Fruit fly (Drosophila melanogaster) whole organism, prepupa: ENCODE data around the gene CG32647.

Experiments used
- CG10631 ChIP-seq: fragments of 200-800 bp; sonication (Bioruptor generic); optimal IDR thresholded peaks from 2 replicates; lab custom pipeline; 2016; ENCODE audit warnings: missing biosample characterization, missing genetic modification characterization
- CG10669 ChIP-seq: fragments of 200-800 bp; sonication (Bioruptor generic); optimal IDR thresholded peaks from 3 replicates; lab custom pipeline; 2018; ENCODE audit warnings: missing biosample characterization, mild to moderate bottlenecking, missing genetic modification characterization, moderate library complexity
- CG11294 ChIP-seq: fragments of 200-800 bp; sonication (Bioruptor generic); IDR thresholded peaks from 2 replicates; pipeline ENCODE4 v1.3.6; 2022; ENCODE audit warnings: missing biosample characterization, missing genetic modification characterization
- CG11902 ChIP-seq: fragments of 200-800 bp; sonication (Bioruptor generic); optimal IDR thresholded peaks from 3 replicates; lab custom pipeline; 2016; ENCODE audit warnings: missing biosample characterization, missing genetic modification characterization
- CG1621 ChIP-seq: fragments of 200-800 bp; sonication (Bioruptor generic); optimal IDR thresholded peaks from 3 replicates; lab custom pipeline; 2018; ENCODE audit warnings: missing biosample characterization, mild to moderate bottlenecking, missing genetic modification characterization
- CG16779 ChIP-seq: fragments of 200-800 bp; sonication (Bioruptor generic); optimal IDR thresholded peaks from 3 replicates; lab custom pipeline; 2017; ENCODE audit warnings: missing biosample characterization, mild to moderate bottlenecking, missing genetic modification characterization
- CG31627 ChIP-seq: fragments of 200-800 bp; sonication (Bioruptor generic); optimal IDR thresholded peaks from 3 replicates; lab custom pipeline; 2016; ENCODE audit warnings: missing biosample characterization, missing genetic modification characterization
- CG32006 ChIP-seq: fragments of 200-800 bp; sonication (Bioruptor generic); optimal IDR thresholded peaks from 3 replicates; lab custom pipeline; 2017; ENCODE audit warnings: missing biosample characterization, mild to moderate bottlenecking, missing genetic modification characterization
- CG3919 ChIP-seq: fragments of 200-800 bp; sonication (Bioruptor generic); optimal IDR thresholded peaks from 3 replicates; lab custom pipeline; 2016; ENCODE audit warnings: missing biosample characterization, missing genetic modification characterization
- CG6163 ChIP-seq: fragments of 200-800 bp; sonication (Bioruptor generic); IDR thresholded peaks from 3 replicates; pipeline ENCODE4 v1.3.6; 2022; ENCODE audit warnings: missing biosample characterization, missing genetic modification characterization
- CG6276 ChIP-seq: fragments of 200-800 bp; sonication (Bioruptor generic); optimal IDR thresholded peaks from 2 replicates; lab custom pipeline; 2017; ENCODE audit warnings: missing biosample characterization, mild to moderate bottlenecking, missing genetic modification characterization
- CG6792 ChIP-seq: fragments of 200-800 bp; sonication (Bioruptor generic); optimal IDR thresholded peaks from 3 replicates; lab custom pipeline; 2016; ENCODE audit warnings: missing biosample characterization, missing genetic modification characterization
- CG6808 ChIP-seq: fragments of 200-800 bp; sonication (Bioruptor generic); optimal IDR thresholded peaks from 3 replicates; lab custom pipeline; 2017; ENCODE audit warnings: missing biosample characterization, missing genetic modification characterization, mild to moderate bottlenecking, moderate library complexity, missing genetic modification reagents
- CG8319 ChIP-seq: fragments of 200-800 bp; sonication (Bioruptor generic); optimal IDR thresholded peaks from 3 replicates; lab custom pipeline; 2016; ENCODE audit warnings: missing biosample characterization, missing genetic modification characterization
- CG9139 ChIP-seq: fragments of 200-800 bp; sonication (Bioruptor generic); optimal IDR thresholded peaks from 3 replicates; lab custom pipeline; 2017; ENCODE audit warnings: missing biosample characterization, mild to moderate bottlenecking, missing genetic modification characterization
- Eip78C ChIP-seq: fragments of 200-800 bp; sonication (Bioruptor generic); peaks from one replicate; lab custom pipeline; 2016; ENCODE audit warnings: missing biosample characterization, missing genetic modification characterization
- Eip93F ChIP-seq: fragments of 200-800 bp; sonication (Bioruptor generic); optimal IDR thresholded peaks from 2 replicates; lab custom pipeline; 2016; ENCODE audit warnings: missing biosample characterization, mild to moderate bottlenecking, missing genetic modification characterization
- Ets21C ChIP-seq: fragments of 200-800 bp; sonication (Bioruptor generic); optimal IDR thresholded peaks from 3 replicates; lab custom pipeline; 2016; ENCODE audit warnings: missing biosample characterization, missing genetic modification characterization
- Ets96B ChIP-seq: fragments of 200-800 bp; optimal IDR thresholded peaks from 2 replicates; lab custom pipeline; 2019; ENCODE audit warnings: missing biosample characterization, mild to moderate bottlenecking, missing genetic modification characterization, moderate library complexity
- Gug ChIP-seq: fragments of 200-800 bp; sonication (Bioruptor generic); IDR thresholded peaks from 2 replicates; pipeline ENCODE4 v1.3.6; 2022; ENCODE audit warnings: missing biosample characterization, missing genetic modification characterization
- Hr38 ChIP-seq: sonication (Bioruptor generic); optimal IDR thresholded peaks from 2 replicates; lab custom pipeline; 2016; ENCODE audit warnings: missing biosample characterization, missing genetic modification characterization
- Hr4 ChIP-seq: fragments of 200-800 bp; sonication (Bioruptor generic); optimal IDR thresholded peaks from 3 replicates; lab custom pipeline; 2016; ENCODE audit warnings: missing biosample characterization, missing genetic modification characterization
- Lpt ChIP-seq: fragments of 200-800 bp; sonication (Bioruptor generic); optimal IDR thresholded peaks from 3 replicates; lab custom pipeline; 2016; ENCODE audit warnings: missing biosample characterization, missing genetic modification characterization
- Smox ChIP-seq: fragments of 200-800 bp; sonication (Bioruptor generic); optimal IDR thresholded peaks from 3 replicates; lab custom pipeline; 2016; ENCODE audit warnings: missing biosample characterization, missing genetic modification characterization
- Sox102F ChIP-seq: fragments of 200-800 bp; sonication (Bioruptor generic); optimal IDR thresholded peaks from 2 replicates; lab custom pipeline; 2016; ENCODE audit warnings: missing biosample characterization, mild to moderate bottlenecking, missing genetic modification characterization
- Sox15 ChIP-seq: fragments of 200-800 bp; sonication (Bioruptor generic); optimal IDR thresholded peaks from 3 replicates; lab custom pipeline; 2016; ENCODE audit warnings: missing biosample characterization, missing genetic modification characterization
- achi ChIP-seq: fragments of 200-800 bp; sonication (Bioruptor generic); optimal IDR thresholded peaks from 3 replicates; lab custom pipeline; 2016; ENCODE audit warnings: missing biosample characterization, missing genetic modification characterization
- acj6 ChIP-seq: fragments of 200-800 bp; sonication (Bioruptor generic); optimal IDR thresholded peaks from 3 replicates; lab custom pipeline; 2016; ENCODE audit warnings: missing biosample characterization, missing genetic modification characterization
- dac ChIP-seq: fragments of 200-800 bp; sonication (Bioruptor generic); optimal IDR thresholded peaks from 2 replicates; lab custom pipeline; 2017; ENCODE audit warnings: missing biosample characterization, mild to moderate bottlenecking, missing genetic modification characterization
- dsx ChIP-seq: fragments of 200-800 bp; optimal IDR thresholded peaks from 3 replicates; lab custom pipeline; 2019; ENCODE audit warnings: missing biosample characterization, mild to moderate bottlenecking, missing genetic modification characterization, moderate library complexity; ENCODE audit not compliant: poor library complexity, severe bottlenecking
- esn ChIP-seq: fragments of 200-800 bp; sonication (Bioruptor generic); optimal IDR thresholded peaks from 2 replicates; lab custom pipeline; 2016; ENCODE audit warnings: missing biosample characterization, mild to moderate bottlenecking, missing genetic modification characterization, moderate library complexity
- fd59A ChIP-seq: fragments of 200-800 bp; sonication (Bioruptor generic); optimal IDR thresholded peaks from 2 replicates; lab custom pipeline; 2017; ENCODE audit warnings: missing biosample characterization, mild to moderate bottlenecking, missing genetic modification characterization, missing genetic modification reagents
- fkh ChIP-seq: fragments of 200-800 bp; sonication (Bioruptor generic); optimal IDR thresholded peaks from 3 replicates; lab custom pipeline; 2017; ENCODE audit warnings: missing biosample characterization, mild to moderate bottlenecking, missing genetic modification characterization, moderate library complexity
- net ChIP-seq: fragments of 200-800 bp; sonication (Bioruptor generic); optimal IDR thresholded peaks from 3 replicates; lab custom pipeline; 2016; ENCODE audit warnings: missing biosample characterization, missing genetic modification characterization
- pdm3 ChIP-seq: fragments of 200-800 bp; sonication (Bioruptor generic); optimal IDR thresholded peaks from 3 replicates; lab custom pipeline; 2016; ENCODE audit warnings: missing biosample characterization, missing genetic modification characterization
- spab ChIP-seq: fragments of 200-800 bp; sonication (Bioruptor generic); optimal IDR thresholded peaks from 2 replicates; lab custom pipeline; 2017; ENCODE audit warnings: missing biosample characterization, mild to moderate bottlenecking, missing genetic modification characterization, missing genetic modification reagents
- ss ChIP-seq, 2 experiments: fragments of 200-800 bp; sonication (Bioruptor generic); optimal IDR thresholded peaks; 2 replicates in 1 of 2; 3 replicates in 1 of 2; lab custom pipeline; 2017 to 2018; ENCODE audit warnings: mild to moderate bottlenecking in 2 of 2, missing biosample characterization in 2 of 2, missing genetic modification characterization in 2 of 2, moderate library complexity in 1 of 2
- svp ChIP-seq: fragments of 200-800 bp; sonication (Bioruptor generic); peaks from one replicate; lab custom pipeline; 2016; ENCODE audit warnings: missing biosample characterization, missing genetic modification characterization
- topi ChIP-seq: fragments of 200-800 bp; sonication (Bioruptor generic); optimal IDR thresholded peaks from 3 replicates; lab custom pipeline; 2016; ENCODE audit warnings: missing biosample characterization, missing genetic modification characterization
- vri ChIP-seq: fragments of 200-800 bp; sonication (Bioruptor generic); optimal IDR thresholded peaks from 3 replicates; lab custom pipeline; 2016; ENCODE audit warnings: missing biosample characterization, mild to moderate bottlenecking, missing genetic modification characterization

Gene CG32647

DNA sequence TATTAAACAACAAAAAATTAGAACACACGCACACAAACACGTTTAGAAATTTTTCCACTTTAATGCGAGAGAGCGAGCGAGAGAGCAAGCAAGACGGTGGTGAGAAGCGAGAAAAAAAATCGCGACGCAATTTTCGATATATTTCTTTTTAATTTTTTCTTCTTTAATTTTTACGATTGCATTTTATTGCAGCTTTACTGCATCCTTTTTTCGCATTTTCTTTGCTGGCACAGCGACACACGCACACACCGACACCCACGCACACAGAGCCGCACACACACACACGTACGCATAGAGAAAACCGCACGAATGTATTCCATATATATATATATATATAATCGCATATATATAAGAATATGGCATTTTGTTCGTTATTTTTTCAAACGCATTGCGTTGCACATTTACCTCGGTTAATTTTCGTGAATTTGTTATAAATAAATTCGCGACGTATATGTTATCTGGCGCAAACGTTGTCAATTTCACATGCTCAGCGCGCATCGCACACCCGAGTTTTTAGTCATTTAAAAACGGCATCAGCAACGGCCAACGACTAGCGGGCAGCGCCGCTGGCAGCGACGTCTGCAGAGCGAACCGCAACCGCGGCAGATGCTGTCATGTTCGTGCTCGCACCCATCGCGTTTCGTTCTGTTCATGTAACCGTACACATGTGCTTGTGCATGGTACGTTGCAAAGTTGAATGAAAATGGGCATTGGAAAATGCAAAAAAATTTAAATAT lies 42.7 kb downstream of the CG32647 start, which contains the start of gene Smr (continued):
- TF ChIP-seq CG32006 (GFP tag; lab: Kevin White, UChicago) (no peak), CG1621 (no peak), dsx (GFP tag; lab: Kevin White, UChicago) (peak; percentile 47), acj6 (GFP tag; lab: Kevin White, UChicago) (no peak), pdm3 (GFP tag; lab: Kevin White, UChicago) (no peak), CG31627 (GFP tag; lab: Kevin White, UChicago) (no peak), topi (GFP tag; lab: Kevin White, UChicago) (no peak), CG10669 (GFP tag; lab: Kevin White, UChicago) (no peak)
- TF ChIP-seq, all 60 proteins: peak for 11

DNA sequence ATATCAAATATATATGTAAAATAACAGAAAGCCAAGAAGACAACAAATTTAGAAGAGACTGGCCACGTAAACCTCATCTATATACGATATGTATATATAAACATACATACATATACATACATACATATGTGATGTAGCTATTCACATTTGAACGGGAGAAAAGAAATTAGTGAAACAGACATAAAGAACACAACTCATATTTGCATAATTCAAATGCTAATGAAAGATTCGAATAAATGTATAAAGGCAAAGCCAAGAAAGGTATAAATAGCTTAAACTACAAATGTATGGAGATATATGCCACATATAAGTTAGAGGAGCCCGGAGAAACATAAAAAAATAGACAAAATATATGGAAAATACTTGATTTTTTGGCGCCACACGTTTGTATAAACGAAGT lies 44.3 kb downstream of the CG32647 start:
- TF ChIP-seq CG16779 (tag; lab: Kevin White, UChicago) (no peak), Sox15 (GFP tag; lab: Kevin White, UChicago) (no peak), dsx (GFP tag; lab: Kevin White, UChicago) (no peak), net (no peak), Lpt (GFP tag; lab: Kevin White, UChicago) (no peak), CG11902 (GFP tag; lab: Kevin White, UChicago) (no peak), CG6276 (no peak), CG9139 (GFP tag; lab: Kevin White, UChicago) (no peak), vri (GFP tag; lab: Kevin White, UChicago) (no peak), fkh (GFP tag; lab: Kevin White, UChicago) (no peak)

DNA sequence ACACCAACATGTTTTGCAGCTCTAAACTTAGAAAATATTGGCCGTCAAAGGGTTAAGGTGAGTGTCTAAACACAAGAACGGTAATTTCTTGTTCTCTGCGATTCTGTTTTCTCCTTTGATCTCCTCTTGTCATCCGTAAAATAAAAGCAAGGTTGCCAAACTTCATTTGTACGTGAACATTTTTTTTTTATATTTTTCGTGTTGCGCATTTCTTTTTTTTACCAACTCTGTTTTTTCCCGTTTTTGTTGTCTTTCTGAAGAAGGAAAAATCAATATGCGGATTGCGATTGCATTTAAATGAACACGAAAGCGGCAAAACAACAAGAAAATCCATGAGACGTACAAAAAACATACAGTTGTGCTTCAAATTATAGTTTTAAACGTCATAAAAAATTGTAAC lies 45.0 kb downstream of the CG32647 start:
- TF ChIP-seq dac (GFP tag; lab: Kevin White, UChicago) (no peak), Eip93F (GFP tag; lab: Kevin White, UChicago) (no peak), Sox102F (no peak), Smox (GFP tag; lab: Kevin White, UChicago) (peak; percentile 22), Ets21C (GFP tag; lab: Kevin White, UChicago) (no peak), CG8319 (GFP tag; lab: Kevin White, UChicago) (no peak), pdm3 (GFP tag; lab: Kevin White, UChicago) (no peak), Lpt (GFP tag; lab: Kevin White, UChicago) (no peak), Hr4 (GFP tag; lab: Kevin White, UChicago) (no peak), dsx (GFP tag; lab: Kevin White, UChicago) (no peak), CG10631 (GFP tag; lab: Kevin White, UChicago) (no peak), CG11902 (GFP tag; lab: Kevin White, UChicago) (no peak), CG6792 (GFP tag; lab: Kevin White, UChicago) (no peak), Eip78C (GFP tag; lab: Kevin White, UChicago) (no peak), CG9139 (GFP tag; lab: Kevin White, UChicago) (no peak), fkh (GFP tag; lab: Kevin White, UChicago) (no peak), Gug (GFP tag; lab: Robert Waterston, UW) (no peak), svp (GFP tag; lab: Kevin White, UChicago) (peak; percentile 42), Hr38 (GFP tag; lab: Kevin White, UChicago) (no peak), CG3919 (GFP tag; lab: Kevin White, UChicago) (no peak), CG1621 (no peak), CG6276 (no peak), ss (GFP tag; optimal IDR thresholded peaks at IDR 0.05; lab: Kevin White, UChicago) (peak in 1 of 2 experiments; percentile 24), fd59A (GFP tag; lab: Kevin White, UChicago) (no peak), CG11294 (GFP tag; lab: Robert Waterston, UW) (no peak), Ets96B (tag; lab: Kevin White, UChicago) (no peak), achi (GFP tag; lab: Kevin White, UChicago) (no peak), CG6808 (no peak), CG6163 (GFP tag; lab: Robert Waterston, UW) (peak; percentile 50; the same call in 2 of the 3 replicates), acj6 (GFP tag; lab: Kevin White, UChicago) (no peak), spab (GFP tag; lab: Kevin White, UChicago) (no peak), CG16779 (tag; lab: Kevin White, UChicago) (no peak), esn (GFP tag; lab: Kevin White, UChicago) (no peak)
